Worm (Caenorhabditis elegans) whole organism, L1 larva: ENCODE measurements around the gene F23A7.8.
A peak's percentile ranks its signal among the peaks of the same experiment; 100 is the strongest.

Experiments used
- F16B12.6 ChIP-seq: fragments of 150-350 bp; optimal IDR thresholded peaks from 2 replicates; lab custom pipeline; 2014; ENCODE audit warnings: missing biosample characterization, missing genetic modification characterization
- Y116A8C.19 ChIP-seq: sonication (generic microtip); optimal IDR thresholded peaks from 2 replicates; lab custom pipeline; 2016; ENCODE audit warnings: missing compliant biosample characterization, missing genetic modification characterization, borderline replicate concordance
- alr-1 ChIP-seq: fragments of 200-800 bp; sonication (Bioruptor generic); optimal IDR thresholded peaks from 2 replicates; lab custom pipeline; 2018; ENCODE audit warnings: borderline replicate concordance, mild to moderate bottlenecking, missing genetic modification characterization, missing compliant biosample characterization
- aly-2 ChIP-seq: fragments of 150-350 bp; optimal IDR thresholded peaks from 2 replicates; lab custom pipeline; 2014; ENCODE audit warnings: missing biosample characterization, missing genetic modification characterization
- ceh-63 ChIP-seq: fragments of 200-800 bp; sonication (Bioruptor generic); optimal IDR thresholded peaks from 2 replicates; lab custom pipeline; 2018; ENCODE audit warnings: mild to moderate bottlenecking, missing genetic modification characterization, missing compliant biosample characterization
- ceh-8 ChIP-seq: fragments of 200-800 bp; sonication (Bioruptor generic); optimal IDR thresholded peaks from 2 replicates; lab custom pipeline; 2018; ENCODE audit warnings: mild to moderate bottlenecking, missing genetic modification characterization, moderate library complexity, missing compliant biosample characterization
- ceh-82 ChIP-seq, 3 experiments: fragments of 150-350 bp in 1 of 3; sonication (generic microtip) in 2 of 3; optimal IDR thresholded peaks; 2 replicates each; lab custom pipeline; 2014 to 2017; ENCODE audit warnings: missing biosample characterization in 3 of 3, missing genetic modification characterization in 3 of 3
- ceh-90 ChIP-seq: sonication (generic microtip); optimal IDR thresholded peaks from 2 replicates; lab custom pipeline; 2016; ENCODE audit warnings: missing genetic modification characterization, missing compliant biosample characterization
- ces-1 ChIP-seq: fragments of 150-350 bp; optimal IDR thresholded peaks from 2 replicates; lab custom pipeline; 2014; ENCODE audit warnings: missing biosample characterization, missing genetic modification reagents, missing genetic modification characterization
- dpl-1 ChIP-seq, 3 experiments: fragments of 150-350 bp in 2 of 3; sonication (generic microtip) in 1 of 3; optimal IDR thresholded peaks; 2 replicates each; lab custom pipeline; 2014 to 2017; ENCODE audit warnings: missing biosample characterization in 3 of 3, missing genetic modification characterization in 3 of 3, missing genetic modification reagents in 3 of 3
- efl-1 ChIP-seq, 4 experiments: fragments of 150-350 bp; optimal IDR thresholded peaks in 3 of 4; peaks in 1 of 4; 1 replicate in 1 of 4; 2 replicates in 3 of 4; lab custom pipeline; 2014; ENCODE audit warnings: missing biosample characterization in 2 of 4, missing genetic modification characterization in 2 of 4, missing genetic modification reagents in 2 of 4
- elt-2 ChIP-seq: sonication (generic microtip); optimal IDR thresholded peaks from 2 replicates; lab custom pipeline; 2016; ENCODE audit warnings: missing genetic modification characterization, mild to moderate bottlenecking, inconsistent platforms, missing compliant biosample characterization, missing genetic modification reagents
- elt-3 ChIP-seq, 6 experiments: fragments of 150-350 bp in 1 of 6; sonication (generic microtip); optimal IDR thresholded peaks; 2 replicates each; lab custom pipeline; 2017 to 2018; ENCODE audit warnings: missing biosample characterization in 6 of 6, missing genetic modification characterization in 6 of 6, inconsistent platforms in 1 of 6
- ets-5 ChIP-seq: fragments of 200-800 bp; sonication (Bioruptor generic); IDR thresholded peaks from 2 replicates; pipeline ENCODE4 v1.3.6; 2022; ENCODE audit warnings: missing genetic modification characterization, missing compliant biosample characterization
- fkh-8 ChIP-seq: sonication (generic microtip); optimal IDR thresholded peaks from 2 replicates; lab custom pipeline; 2016; ENCODE audit warnings: mild to moderate bottlenecking, missing genetic modification characterization, missing compliant biosample characterization
- hlh-4 ChIP-seq: sonication (generic microtip); optimal IDR thresholded peaks from 2 replicates; lab custom pipeline; 2016; ENCODE audit warnings: mild to moderate bottlenecking, missing genetic modification characterization, missing compliant biosample characterization
- irx-1 ChIP-seq: sonication (generic microtip); optimal IDR thresholded peaks from 2 replicates; lab custom pipeline; 2016; ENCODE audit warnings: missing genetic modification characterization, missing compliant biosample characterization
- isw-1 ChIP-seq: fragments of 200-800 bp; sonication (Bioruptor generic); IDR thresholded peaks from 2 replicates; pipeline ENCODE4 v1.3.6; 2022; ENCODE audit warnings: missing genetic modification characterization, missing compliant biosample characterization
- lin-35 ChIP-seq, 2 experiments: fragments of 150-350 bp; optimal IDR thresholded peaks; 2 replicates each; lab custom pipeline; 2014; ENCODE audit warnings: missing biosample characterization in 2 of 2, missing genetic modification characterization in 2 of 2, missing genetic modification reagents in 2 of 2
- mab-9 ChIP-seq: fragments of 200-800 bp; sonication (Bioruptor generic); IDR thresholded peaks from 2 replicates; pipeline ENCODE4 v1.3.6; 2022; ENCODE audit warnings: missing genetic modification reagents, missing genetic modification characterization, missing compliant biosample characterization
- mdl-1 ChIP-seq, 2 experiments: fragments of 150-350 bp; optimal IDR thresholded peaks; 2 replicates each; lab custom pipeline; 2014 to 2017; ENCODE audit warnings: missing biosample characterization in 2 of 2, missing genetic modification characterization in 2 of 2, inconsistent platforms in 1 of 2
- mef-2 ChIP-seq: fragments of 150-350 bp; optimal IDR thresholded peaks from 2 replicates; lab custom pipeline; 2014; ENCODE audit warnings: missing biosample characterization, missing genetic modification characterization
- mep-1 ChIP-seq: fragments of 150-350 bp; optimal IDR thresholded peaks from 2 replicates; lab custom pipeline; 2014; ENCODE audit warnings: missing biosample characterization, missing genetic modification characterization
- nhr-11 ChIP-seq: fragments of 150-350 bp; optimal IDR thresholded peaks from 2 replicates; lab custom pipeline; 2014; ENCODE audit warnings: missing biosample characterization, missing genetic modification characterization
- nhr-12 ChIP-seq: sonication (generic microtip); optimal IDR thresholded peaks from 2 replicates; lab custom pipeline; 2017; ENCODE audit warnings: missing biosample characterization, missing genetic modification characterization
- nhr-19 ChIP-seq: fragments of 200-800 bp; sonication (Bioruptor generic); conservative IDR thresholded peaks from 2 replicates; pipeline ENCODE4 v1.3.6; 2022; ENCODE audit warnings: missing genetic modification characterization, missing compliant biosample characterization
- nhr-28 ChIP-seq: fragments of 150-350 bp; optimal IDR thresholded peaks from 2 replicates; lab custom pipeline; 2014; ENCODE audit warnings: missing biosample characterization, missing genetic modification characterization
- nhr-47 ChIP-seq: sonication (generic microtip); optimal IDR thresholded peaks from 2 replicates; lab custom pipeline; 2016; ENCODE audit warnings: mild to moderate bottlenecking, missing genetic modification characterization, moderate library complexity, missing compliant biosample characterization
- nhr-71 ChIP-seq: sonication (generic microtip); optimal IDR thresholded peaks from 2 replicates; lab custom pipeline; 2016; ENCODE audit warnings: mild to moderate bottlenecking, missing genetic modification characterization, moderate library complexity, missing compliant biosample characterization
- nhr-76 ChIP-seq: sonication (generic microtip); optimal IDR thresholded peaks from 2 replicates; lab custom pipeline; 2017; ENCODE audit warnings: missing biosample characterization, missing genetic modification characterization
- nhr-77 ChIP-seq: fragments of 150-350 bp; optimal IDR thresholded peaks from 2 replicates; lab custom pipeline; 2014; ENCODE audit warnings: missing biosample characterization, missing genetic modification characterization
- nhr-84 ChIP-seq: sonication (generic microtip); optimal IDR thresholded peaks from 2 replicates; lab custom pipeline; 2017; ENCODE audit warnings: missing biosample characterization, missing genetic modification characterization
- nhr-90 ChIP-seq: sonication (generic microtip); optimal IDR thresholded peaks from 2 replicates; lab custom pipeline; 2016; ENCODE audit warnings: mild to moderate bottlenecking, missing genetic modification characterization, missing compliant biosample characterization; ENCODE audit not compliant: poor library complexity
- pag-3 ChIP-seq: sonication (generic microtip); optimal IDR thresholded peaks from 2 replicates; lab custom pipeline; 2017; ENCODE audit warnings: missing genetic modification characterization, mild to moderate bottlenecking, missing compliant biosample characterization, antibody characterized with exemption, borderline replicate concordance; ENCODE audit not compliant: insufficient read depth
- rnt-1 ChIP-seq: sonication (generic microtip); optimal IDR thresholded peaks from 2 replicates; lab custom pipeline; 2016; ENCODE audit warnings: mild to moderate bottlenecking, missing genetic modification characterization, moderate library complexity, missing compliant biosample characterization
- skn-1 ChIP-seq: fragments of 150-350 bp; optimal IDR thresholded peaks from 2 replicates; lab custom pipeline; 2014; ENCODE audit warnings: missing biosample characterization, missing genetic modification characterization
- snu-23 ChIP-seq: sonication (generic microtip); optimal IDR thresholded peaks from 2 replicates; lab custom pipeline; 2016; ENCODE audit warnings: missing genetic modification characterization, missing compliant biosample characterization
- swsn-7 ChIP-seq: sonication (generic microtip); optimal IDR thresholded peaks from 2 replicates; lab custom pipeline; 2016; ENCODE audit warnings: missing genetic modification characterization, missing compliant biosample characterization
- tbx-2 ChIP-seq: sonication (generic microtip); optimal IDR thresholded peaks from 2 replicates; lab custom pipeline; 2016; ENCODE audit warnings: missing genetic modification characterization, missing compliant biosample characterization
- tlp-1 ChIP-seq: fragments of 150-350 bp; optimal IDR thresholded peaks from 2 replicates; lab custom pipeline; 2014; ENCODE audit warnings: missing biosample characterization, missing genetic modification characterization
- unc-130 ChIP-seq: fragments of 150-350 bp; optimal IDR thresholded peaks from 2 replicates; lab custom pipeline; 2017; ENCODE audit warnings: missing biosample characterization, missing genetic modification characterization, inconsistent platforms
- unc-30 ChIP-seq: sonication (generic microtip); optimal IDR thresholded peaks from 2 replicates; lab custom pipeline; 2017; ENCODE audit warnings: missing biosample characterization, missing genetic modification characterization
- unc-86 ChIP-seq: sonication (generic microtip); optimal IDR thresholded peaks from 2 replicates; lab custom pipeline; 2016; ENCODE audit warnings: missing genetic modification characterization, missing compliant biosample characterization
- unc-98 ChIP-seq: fragments of 200-800 bp; sonication (Bioruptor generic); IDR thresholded peaks from 2 replicates; pipeline ENCODE4 v1.3.6; 2022; ENCODE audit warnings: missing genetic modification characterization, missing compliant biosample characterization
- vab-15 ChIP-seq: sonication (generic microtip); optimal IDR thresholded peaks from 2 replicates; lab custom pipeline; 2017; ENCODE audit warnings: missing genotype, mild to moderate bottlenecking, missing genetic modification characterization, missing compliant biosample characterization
- xbp-1 ChIP-seq: sonication (generic microtip); optimal IDR thresholded peaks from 2 replicates; lab custom pipeline; 2016; ENCODE audit warnings: missing genetic modification characterization, missing compliant biosample characterization
- zip-4 ChIP-seq: fragments of 200-800 bp; sonication (Bioruptor generic); optimal IDR thresholded peaks from 2 replicates; lab custom pipeline; 2018; ENCODE audit warnings: mild to moderate bottlenecking, missing genetic modification characterization, moderate library complexity, missing compliant biosample characterization
- ztf-4 ChIP-seq: fragments of 150-350 bp; optimal IDR thresholded peaks from 2 replicates; lab custom pipeline; 2014; ENCODE audit warnings: missing biosample characterization, missing genetic modification characterization

Gene F23A7.8

DNA sequence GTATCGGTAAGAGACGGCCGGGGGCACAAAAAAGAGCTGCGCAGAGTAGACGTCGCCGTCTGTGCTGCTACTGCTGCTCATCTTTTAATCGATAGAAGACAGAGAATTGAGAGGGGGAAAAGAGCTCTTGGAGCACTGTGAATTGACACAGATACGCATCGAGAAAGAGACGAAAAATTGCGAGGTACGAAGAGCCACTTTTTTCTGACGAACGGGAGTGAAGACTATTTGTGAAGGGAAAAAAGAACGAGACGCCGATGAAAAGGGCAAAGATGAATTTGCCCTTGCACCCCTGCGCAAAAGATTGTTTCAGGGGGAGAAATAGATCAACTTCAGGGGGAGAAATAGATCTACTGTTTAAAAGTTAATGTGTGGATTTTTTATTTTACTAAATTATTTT, 10.9 kb upstream of the F23A7.8 start (continued):
- no peak for TF ChIP-seq nhr-76 (tag; lab: Kevin White, UChicago)
- no peak for TF ChIP-seq zip-4
- TF ChIP-seq nhr-71 (tag; lab: Kevin White, UChicago) = peak; percentile 54
- TF ChIP-seq ztf-4 = no peak
- peak; percentile 65 for TF ChIP-seq fkh-8
- TF ChIP-seq snu-23 (GFP tag; lab: Kevin White, UChicago) = peak; percentile 53
- TF ChIP-seq vab-15 = no peak
- no peak for TF ChIP-seq nhr-84 (tag; lab: Kevin White, UChicago)
- TF ChIP-seq mep-1 (tag; lab: Kevin White, UChicago) = peak; percentile 18

DNA sequence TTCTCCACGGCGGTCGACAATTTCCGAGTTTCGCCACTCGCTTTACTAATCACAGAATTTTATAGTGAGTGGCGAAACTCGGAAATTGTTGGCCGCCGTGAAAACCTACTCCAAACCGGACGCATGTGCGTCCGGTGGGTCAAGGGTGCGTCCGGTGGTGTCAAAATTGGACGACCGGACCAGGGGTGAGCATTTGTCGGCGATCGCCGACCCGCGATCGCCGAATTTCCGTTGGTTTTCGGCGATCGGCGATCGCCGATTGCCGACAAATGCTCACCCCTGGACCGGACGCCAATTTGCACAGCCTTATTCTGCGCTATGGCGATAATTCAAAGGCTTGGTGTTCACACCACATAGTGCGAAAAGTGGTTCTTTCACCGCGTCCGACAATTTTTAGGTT, 8.9 kb upstream of the F23A7.8 start:
- no peak for TF ChIP-seq ets-5 (GFP tag; lab: Robert Waterston, UW)
- no peak for TF ChIP-seq mdl-1 (tag; optimal IDR thresholded peaks at IDR 0.05; lab: Kevin White, UChicago)
- no peak for TF ChIP-seq nhr-84 (tag; lab: Kevin White, UChicago)
- no peak for TF ChIP-seq nhr-47 (tag; lab: Kevin White, UChicago)
- no peak for TF ChIP-seq ztf-4

DNA sequence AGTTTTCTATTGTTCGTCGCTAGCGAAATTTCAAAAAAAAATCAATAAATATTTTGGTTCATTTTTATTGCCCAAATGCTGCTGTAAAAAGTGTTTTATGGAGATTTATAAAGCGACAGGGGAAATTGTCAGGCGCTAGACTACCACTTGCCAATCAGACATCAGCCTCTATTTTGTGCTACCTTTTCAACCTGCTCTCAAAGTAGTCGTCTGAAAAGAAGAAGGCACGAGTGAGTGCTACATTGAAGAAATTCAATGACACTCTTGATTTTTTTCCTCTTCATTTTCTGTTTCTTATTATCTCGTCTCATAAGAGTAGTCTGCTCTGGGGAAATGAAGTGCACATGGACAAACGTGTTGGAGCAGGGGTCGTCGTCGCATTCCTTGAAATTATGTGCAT, 7.3 kb upstream of the F23A7.8 start:
- no peak for TF ChIP-seq F16B12.6
- TF ChIP-seq fkh-8 = peak; percentile 79
- TF ChIP-seq aly-2 (tag; lab: Kevin White, UChicago) = peak; percentile 6
- no peak for TF ChIP-seq alr-1 (tag; lab: Kevin White, UChicago)
- TF ChIP-seq tbx-2 = peak; percentile 75
- peak; percentile 11 for TF ChIP-seq ceh-63 (GFP tag; lab: Kevin White, UChicago)
- peak; percentile 63 for TF ChIP-seq nhr-19
- TF ChIP-seq nhr-11 (tag; lab: Kevin White, UChicago) = peak; percentile 56
- TF ChIP-seq tlp-1 (tag; lab: Kevin White, UChicago) = no peak
- TF ChIP-seq dpl-1 (GFP tag; optimal IDR thresholded peaks at IDR 0.05; lab: Kevin White, UChicago) = peak in 2 of 3 experiments; percentile 1 to 37
- TF ChIP-seq irx-1 (tag; lab: Kevin White, UChicago) = peak; percentile 83
- no peak for TF ChIP-seq mef-2 (tag; lab: Kevin White, UChicago)
- peak; percentile 71 for TF ChIP-seq xbp-1 (tag; lab: Kevin White, UChicago)
- TF ChIP-seq unc-130 (tag; lab: Kevin White, UChicago) = no peak
- peak; percentile 80 for TF ChIP-seq nhr-90 (tag; lab: Kevin White, UChicago)
- TF ChIP-seq ztf-4 = no peak
- peak in 1 of 6 experiments; percentile 35 for TF ChIP-seq elt-3 (tag; optimal IDR thresholded peaks at IDR 0.05; lab: Kevin White, UChicago)
- TF ChIP-seq skn-1 (tag; lab: Kevin White, UChicago) = peak; percentile 71
- no peak for TF ChIP-seq unc-98
- peak; percentile 39 to 48 for TF ChIP-seq efl-1 (optimal IDR thresholded peaks at IDR 0.05; lab: Kevin White, UChicago)
- peak in 1 of 2 experiments; percentile 2 for TF ChIP-seq efl-1 (GFP tag; optimal IDR thresholded peaks at IDR 0.05 in 1 of 2; lab: Kevin White, UChicago)
- no peak for TF ChIP-seq unc-30 (tag; lab: Kevin White, UChicago)
- no peak for TF ChIP-seq ces-1 (GFP tag; lab: Kevin White, UChicago)
- TF ChIP-seq hlh-4 = no peak
- 0 out of 2 replicates have a peak, but pooled peaks have one; percentile 63 for TF ChIP-seq mab-9
- no peak for TF ChIP-seq Y116A8C.19 (tag; lab: Kevin White, UChicago)
- no peak for TF ChIP-seq nhr-28 (tag; lab: Kevin White, UChicago)
- TF ChIP-seq isw-1 (GFP tag; lab: Robert Waterston, UW) = peak; percentile 26
- TF ChIP-seq pag-3 (tag; lab: Kevin White, UChicago) = no peak
- TF ChIP-seq nhr-77 (tag; lab: Kevin White, UChicago) = peak; percentile 65
- no peak for TF ChIP-seq nhr-12 (tag; lab: Kevin White, UChicago)
- TF ChIP-seq elt-2 = peak; percentile 63
- TF ChIP-seq ceh-8 (GFP tag; lab: Kevin White, UChicago) = peak; percentile 41
- peak; percentile 57 for TF ChIP-seq unc-86 (tag; lab: Kevin White, UChicago)
- no peak for TF ChIP-seq nhr-84 (tag; lab: Kevin White, UChicago)
- TF ChIP-seq rnt-1 = peak; percentile 37
- peak in 1 of 2 experiments; percentile 36 for TF ChIP-seq mdl-1 (tag; optimal IDR thresholded peaks at IDR 0.05; lab: Kevin White, UChicago)
- peak in 1 of 2 experiments; percentile 71 for TF ChIP-seq lin-35 (GFP tag; optimal IDR thresholded peaks at IDR 0.05; lab: Kevin White, UChicago)
- TF ChIP-seq ceh-82 (tag; optimal IDR thresholded peaks at IDR 0.05; lab: Kevin White, UChicago) = peak; percentile 60 to 83 (median 76)
- peak; percentile 14 for TF ChIP-seq ceh-90 (tag; lab: Kevin White, UChicago)
- TF ChIP-seq swsn-7 (tag; lab: Kevin White, UChicago) = peak; percentile 70
- TF ChIP-seq nhr-71 (tag; lab: Kevin White, UChicago) = peak; percentile 81
